Worm (Caenorhabditis elegans) whole organism, late embryonic: ENCODE data around the gene prx-19.

ENCODE experiments used
- F13H6.1 ChIP-seq: sonication (generic microtip); optimal IDR thresholded peaks from 2 replicates; lab custom pipeline; 2016; ENCODE audit warnings: missing genetic modification characterization, missing compliant biosample characterization
- K09A11.1 ChIP-seq: sonication (generic microtip); optimal IDR thresholded peaks from 2 replicates; lab custom pipeline; 2017; ENCODE audit warnings: antibody characterized with exemption, mild to moderate bottlenecking, missing genetic modification characterization, missing compliant biosample characterization; ENCODE audit not compliant: insufficient read depth
- ahr-1 ChIP-seq: sonication (generic microtip); optimal IDR thresholded peaks from 2 replicates; lab custom pipeline; 2016; ENCODE audit warnings: missing genetic modification characterization, missing compliant biosample characterization
- ama-1 ChIP-seq: fragments of 150-350 bp; optimal IDR thresholded peaks from 2 replicates; lab custom pipeline; 2014
- ceh-14 ChIP-seq: sonication (generic microtip); optimal IDR thresholded peaks from 2 replicates; lab custom pipeline; 2016; ENCODE audit warnings: missing genotype, missing genetic modification characterization, missing compliant biosample characterization
- ceh-18 ChIP-seq: sonication (generic microtip); optimal IDR thresholded peaks from 2 replicates; lab custom pipeline; 2016; ENCODE audit warnings: missing genetic modification characterization, missing compliant biosample characterization
- ceh-19 ChIP-seq: fragments of 200-800 bp; sonication (Bioruptor generic); optimal IDR thresholded peaks from 2 replicates; lab custom pipeline; 2018; ENCODE audit warnings: mild to moderate bottlenecking, missing genetic modification characterization, missing compliant biosample characterization
- ceh-2 ChIP-seq: sonication (generic microtip); optimal IDR thresholded peaks from 2 replicates; lab custom pipeline; 2016; ENCODE audit warnings: missing genotype, missing genetic modification characterization, missing compliant biosample characterization
- ceh-24 ChIP-seq: sonication (generic microtip); optimal IDR thresholded peaks from 2 replicates; lab custom pipeline; 2016; ENCODE audit warnings: mild to moderate bottlenecking, missing genetic modification characterization, missing compliant biosample characterization
- ceh-30 ChIP-seq: fragments of 150-350 bp; optimal IDR thresholded peaks from 2 replicates; lab custom pipeline; 2014; ENCODE audit warnings: missing biosample characterization, missing genetic modification characterization
- ceh-45 ChIP-seq: fragments of 200-800 bp; sonication (Bioruptor generic); IDR thresholded peaks from 2 replicates; pipeline ENCODE4 v1.3.6; 2022; ENCODE audit warnings: missing genetic modification reagents, missing genetic modification characterization, missing compliant biosample characterization
- ceh-48 ChIP-seq: sonication (generic microtip); optimal IDR thresholded peaks from 2 replicates; lab custom pipeline; 2016; ENCODE audit warnings: missing genetic modification characterization, inconsistent platforms, missing compliant biosample characterization
- ceh-6 ChIP-seq: fragments of 200-800 bp; sonication (Bioruptor generic); optimal IDR thresholded peaks from 2 replicates; lab custom pipeline; 2018; ENCODE audit warnings: mild to moderate bottlenecking, missing genetic modification characterization, missing compliant biosample characterization
- ceh-9 ChIP-seq: sonication (generic microtip); optimal IDR thresholded peaks from 2 replicates; lab custom pipeline; 2016; ENCODE audit warnings: mild to moderate bottlenecking, missing genetic modification characterization, inconsistent platforms, missing compliant biosample characterization
- che-1 ChIP-seq: sonication (generic microtip); optimal IDR thresholded peaks from 2 replicates; lab custom pipeline; 2016; ENCODE audit warnings: mild to moderate bottlenecking, missing genetic modification characterization, missing compliant biosample characterization
- dve-1 ChIP-seq: sonication (generic microtip); optimal IDR thresholded peaks from 2 replicates; lab custom pipeline; 2017; ENCODE audit warnings: antibody characterized with exemption, mild to moderate bottlenecking, missing genetic modification characterization, missing compliant biosample characterization
- elt-2 ChIP-seq: sonication (generic microtip); optimal IDR thresholded peaks from 2 replicates; lab custom pipeline; 2016; ENCODE audit warnings: missing genetic modification reagents, missing genetic modification characterization, missing compliant biosample characterization
- elt-4 ChIP-seq: sonication (generic microtip); optimal IDR thresholded peaks from 2 replicates; lab custom pipeline; 2016; ENCODE audit warnings: missing genetic modification characterization, missing compliant biosample characterization
- ets-4 ChIP-seq: sonication (generic microtip); optimal IDR thresholded peaks from 2 replicates; lab custom pipeline; 2016; ENCODE audit warnings: missing genetic modification characterization, missing compliant biosample characterization
- eyg-1 ChIP-seq: sonication (generic microtip); optimal IDR thresholded peaks from 2 replicates; lab custom pipeline; 2016; ENCODE audit warnings: missing genotype, missing genetic modification characterization, missing compliant biosample characterization
- fax-1 ChIP-seq: sonication (generic microtip); optimal IDR thresholded peaks from 2 replicates; lab custom pipeline; 2016; ENCODE audit warnings: missing genotype, missing genetic modification characterization, missing compliant biosample characterization
- hlh-15 ChIP-seq: sonication (generic microtip); optimal IDR thresholded peaks from 2 replicates; lab custom pipeline; 2016; ENCODE audit warnings: missing genetic modification characterization, missing compliant biosample characterization
- hlh-30 ChIP-seq: sonication (generic microtip); optimal IDR thresholded peaks from 2 replicates; lab custom pipeline; 2017; ENCODE audit warnings: antibody characterized with exemption, missing genetic modification characterization, missing compliant biosample characterization; ENCODE audit not compliant: insufficient read depth
- hlh-8 ChIP-seq: sonication (generic microtip); optimal IDR thresholded peaks from 2 replicates; lab custom pipeline; 2016; ENCODE audit warnings: missing genotype, missing genetic modification characterization, missing compliant biosample characterization
- lim-6 ChIP-seq: sonication (generic microtip); optimal IDR thresholded peaks from 2 replicates; lab custom pipeline; 2016; ENCODE audit warnings: missing genetic modification characterization, missing compliant biosample characterization
- lin-11 ChIP-seq: fragments of 200-800 bp; sonication (Bioruptor generic); optimal IDR thresholded peaks from 2 replicates; lab custom pipeline; 2018; ENCODE audit warnings: mild to moderate bottlenecking, missing genetic modification characterization, missing compliant biosample characterization
- npax-4 ChIP-seq: sonication (generic microtip); optimal IDR thresholded peaks from 2 replicates; lab custom pipeline; 2016; ENCODE audit warnings: missing genetic modification characterization, missing compliant biosample characterization
- pag-3 ChIP-seq: sonication (generic microtip); optimal IDR thresholded peaks from 2 replicates; lab custom pipeline; 2016; ENCODE audit warnings: missing compliant biosample characterization, missing genetic modification characterization, borderline replicate concordance
- pat-9 ChIP-seq: fragments of 200-800 bp; sonication (Bioruptor generic); optimal IDR thresholded peaks from 2 replicates; lab custom pipeline; 2018; ENCODE audit warnings: mild to moderate bottlenecking, missing genetic modification characterization, moderate library complexity, missing compliant biosample characterization
- pha-2 ChIP-seq: sonication (generic microtip); optimal IDR thresholded peaks from 2 replicates; lab custom pipeline; 2017; ENCODE audit warnings: mild to moderate bottlenecking, missing genetic modification characterization, missing compliant biosample characterization
- pqm-1 ChIP-seq: sonication (generic microtip); optimal IDR thresholded peaks from 2 replicates; lab custom pipeline; 2016; ENCODE audit warnings: missing genetic modification characterization, missing compliant biosample characterization
- pros-1 ChIP-seq: fragments of 150-350 bp; optimal IDR thresholded peaks from 2 replicates; lab custom pipeline; 2014; ENCODE audit warnings: missing biosample characterization, missing genetic modification reagents, missing genetic modification characterization
- rnt-1 ChIP-seq: sonication (generic microtip); optimal IDR thresholded peaks from 2 replicates; lab custom pipeline; 2016; ENCODE audit warnings: missing genetic modification characterization, missing compliant biosample characterization
- sox-2 ChIP-seq: fragments of 200-800 bp; sonication (Bioruptor generic); IDR thresholded peaks from 2 replicates; pipeline ENCODE4 v1.3.6; 2022; ENCODE audit warnings: missing genetic modification reagents, missing genetic modification characterization, missing compliant biosample characterization
- sox-4 ChIP-seq: sonication (generic microtip); optimal IDR thresholded peaks from 2 replicates; lab custom pipeline; 2017; ENCODE audit warnings: mild to moderate bottlenecking, missing genetic modification characterization, inconsistent platforms, missing compliant biosample characterization
- syd-9 ChIP-seq: sonication (generic microtip); optimal IDR thresholded peaks from 2 replicates; lab custom pipeline; 2016; ENCODE audit warnings: mild to moderate bottlenecking, missing genetic modification characterization, moderate library complexity, missing compliant biosample characterization
- tbx-2 ChIP-seq: sonication (generic microtip); optimal IDR thresholded peaks from 2 replicates; lab custom pipeline; 2016; ENCODE audit warnings: missing genetic modification characterization, missing compliant biosample characterization
- tbx-7 ChIP-seq: sonication (generic microtip); optimal IDR thresholded peaks from 2 replicates; lab custom pipeline; 2016; ENCODE audit warnings: missing genotype, missing genetic modification characterization, missing compliant biosample characterization
- ttx-3 ChIP-seq: sonication (generic microtip); optimal IDR thresholded peaks from 2 replicates; lab custom pipeline; 2016; ENCODE audit warnings: missing genetic modification reagents, missing genetic modification characterization, missing compliant biosample characterization
- unc-3 ChIP-seq, 2 experiments: fragments of 200-800 bp in 1 of 2; sonication (Bioruptor generic) in 1 of 2; sonication (generic microtip) in 1 of 2; conservative IDR thresholded peaks in 1 of 2; optimal IDR thresholded peaks in 1 of 2; 2 replicates each; pipeline versions ENCODE4 v1.3.6 to Lab custom; 2016 to 2022; ENCODE audit warnings: missing compliant biosample characterization in 2 of 2, missing genetic modification characterization in 2 of 2, missing genetic modification reagents in 1 of 2
- unc-86 ChIP-seq: sonication (generic microtip); optimal IDR thresholded peaks from 2 replicates; lab custom pipeline; 2016; ENCODE audit warnings: missing genetic modification characterization, missing compliant biosample characterization
- zip-5 ChIP-seq: sonication (generic microtip); optimal IDR thresholded peaks from 2 replicates; lab custom pipeline; 2016; ENCODE audit warnings: missing genetic modification characterization, missing compliant biosample characterization
- ztf-16 ChIP-seq: sonication (generic microtip); optimal IDR thresholded peaks from 2 replicates; lab custom pipeline; 2017; ENCODE audit warnings: missing genetic modification characterization, missing compliant biosample characterization

The prx-19 gene

DNA sequence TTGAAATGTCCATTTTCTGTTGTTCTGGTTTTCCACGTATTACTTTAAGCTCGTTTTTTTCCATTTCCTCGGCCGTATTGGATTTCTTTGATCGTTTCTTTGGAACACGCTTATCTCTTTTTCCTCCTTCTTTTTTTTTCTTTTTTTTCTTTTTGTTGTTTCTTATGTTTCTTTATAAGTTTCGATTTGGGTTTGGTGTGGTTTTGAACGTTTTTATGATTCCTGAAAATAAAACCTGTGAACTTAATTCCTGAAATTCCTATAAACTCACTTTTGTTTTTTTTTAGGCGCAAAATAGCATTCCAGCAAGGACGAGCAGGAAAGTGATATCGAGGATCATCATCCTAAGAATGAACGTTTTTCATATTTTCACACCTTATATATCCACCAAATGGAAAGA lies 37.9 kb downstream of the prx-19 start, which contains the start of gene K02D10.2:
Gene K02D10.2, minus strand, starts transcription at position 101 of the 400 bp plus-strand sequence.
- TF ChIP-seq pqm-1 (tag; lab: Kevin White, UChicago) (no peak), unc-86 (no peak), lim-6 (tag; lab: Kevin White, UChicago) (no peak), dve-1 (tag; lab: Kevin White, UChicago) (no peak), rnt-1 (no peak), pha-2 (tag; lab: Kevin White, UChicago) (no peak), ceh-6 (no peak)
- TF ChIP-seq, all 69 proteins: peak for 0

DNA sequence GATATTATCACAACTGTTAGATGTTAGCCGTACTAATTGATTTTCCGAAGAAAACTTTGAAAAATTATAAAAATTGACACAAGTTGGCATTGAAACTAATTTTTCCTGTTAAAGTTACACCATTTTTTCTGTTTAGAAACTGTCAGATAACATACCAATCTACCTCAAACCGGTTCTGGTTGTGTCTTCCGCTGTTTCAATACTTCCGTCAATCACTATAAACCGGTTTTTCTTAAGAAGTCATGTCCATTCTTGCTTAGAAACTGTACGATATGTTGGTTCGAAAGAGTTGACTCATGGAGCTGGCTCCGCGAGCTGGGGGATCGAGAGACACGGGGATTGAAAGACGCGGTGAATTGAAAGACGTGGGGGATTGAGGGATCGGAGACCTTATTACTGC lies 38.9 kb downstream of the prx-19 start:
- TF ChIP-seq npax-4: no peak
- no peak for TF ChIP-seq ceh-45 (GFP tag; lab: Robert Waterston, UW)
- TF ChIP-seq ttx-3 (tag; lab: Kevin White, UChicago): no peak
- no peak for TF ChIP-seq lim-6 (tag; lab: Kevin White, UChicago)
- no peak for TF ChIP-seq hlh-30
- no peak for TF ChIP-seq pat-9 (tag; lab: Kevin White, UChicago)
- TF ChIP-seq ets-4 (tag; lab: Kevin White, UChicago): no peak
- TF ChIP-seq eyg-1 (tag; lab: Kevin White, UChicago): no peak
- no peak for TF ChIP-seq unc-3 (GFP tag; conservative IDR thresholded peaks at IDR 0.05; lab: Robert Waterston, UW)
- no peak for TF ChIP-seq unc-3 (tag; optimal IDR thresholded peaks at IDR 0.05; lab: Kevin White, UChicago)
- TF ChIP-seq unc-86: no peak
- no peak for TF ChIP-seq ceh-2 (tag; lab: Kevin White, UChicago)
- no peak for TF ChIP-seq hlh-15 (tag; lab: Kevin White, UChicago)
- no peak for TF ChIP-seq ahr-1 (tag; lab: Kevin White, UChicago)
- no peak for TF ChIP-seq tbx-7 (tag; lab: Kevin White, UChicago)
- TF ChIP-seq fax-1 (tag; lab: Kevin White, UChicago): no peak
- TF ChIP-seq ceh-48 (tag; lab: Kevin White, UChicago): no peak
- no peak for TF ChIP-seq ceh-24 (tag; lab: Kevin White, UChicago)

DNA sequence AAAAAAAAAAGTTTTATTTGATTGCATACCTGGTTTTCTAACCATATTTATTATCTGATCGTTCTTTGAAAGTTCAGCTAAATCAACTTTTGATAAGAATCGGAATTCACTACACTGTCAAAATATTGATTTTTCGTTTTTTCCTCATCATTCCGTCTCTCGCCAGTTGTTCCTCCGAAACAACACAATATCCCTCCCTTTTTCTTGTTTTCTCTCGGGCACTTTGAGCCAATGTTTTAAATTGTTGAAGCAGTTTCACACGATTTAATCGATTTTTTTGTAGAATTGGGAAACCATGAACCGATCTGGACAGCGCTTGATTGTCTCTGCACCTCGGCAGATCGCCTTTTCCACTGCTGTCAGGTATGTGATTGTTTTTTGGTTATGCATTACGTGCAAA lies 39.8 kb downstream of the prx-19 start, which contains the start of gene K02D10.1:
Gene K02D10.1, plus strand, starts transcription at position 284 of the 400 bp plus-strand sequence.
- TF ChIP-seq ahr-1 (tag; lab: Kevin White, UChicago) (no peak), che-1 (tag; lab: Kevin White, UChicago) (no peak), tbx-7 (tag; lab: Kevin White, UChicago) (no peak), hlh-30 (no peak), elt-4 (tag; lab: Kevin White, UChicago) (no peak), dve-1 (tag; lab: Kevin White, UChicago) (no peak)
- TF ChIP-seq, all 69 proteins: peak for 0

ce11 chrIII:8767889-8768361 lies 41.2 kb downstream of the prx-19 start, which contains the start of gene mtss-1:
TSS of gene mtss-1 (plus strand) at chrIII:8768311.
- TF ChIP-seq sox-4 (peak; percentile 81), tbx-2 (tag; lab: Kevin White, UChicago) (peak; percentile 72), F13H6.1 (tag; lab: Kevin White, UChicago) (peak; percentile 57), npax-4 (peak; percentile 67), lim-6 (tag; lab: Kevin White, UChicago) (peak; percentile 2), lin-11 (tag; lab: Kevin White, UChicago) (peak; percentile 62), ceh-2 (tag; lab: Kevin White, UChicago) (peak; percentile 75), pros-1 (tag; lab: Kevin White, UChicago) (no peak), hlh-8 (tag; lab: Kevin White, UChicago) (peak; percentile 59), pag-3 (tag; lab: Kevin White, UChicago) (no peak), ceh-9 (no peak), ceh-24 (tag; lab: Kevin White, UChicago) (peak; percentile 56), elt-2 (tag; lab: Kevin White, UChicago) (peak; percentile 92), hlh-30 (no peak), K09A11.1 (peak; percentile 77), eyg-1 (tag; lab: Kevin White, UChicago) (peak; percentile 64), rnt-1 (peak; percentile 63), ets-4 (tag; lab: Kevin White, UChicago) (peak; percentile 1), sox-2 (GFP tag; lab: Robert Waterston, UW) (peak; percentile 17; the same call in 1 of the 2 replicates), fax-1 (tag; lab: Kevin White, UChicago) (peak; percentile 85), pat-9 (tag; lab: Kevin White, UChicago) (peak; percentile 59), ceh-18 (peak; percentile 24), che-1 (tag; lab: Kevin White, UChicago) (peak; percentile 78), zip-5 (tag; lab: Kevin White, UChicago) (peak; percentile 66), ama-1 (lab: Kevin White, UChicago) (no peak), ztf-16 (tag; lab: Kevin White, UChicago) (peak; percentile 79), hlh-15 (tag; lab: Kevin White, UChicago) (peak; percentile 59), ceh-30 (tag; lab: Kevin White, UChicago) (no peak), syd-9 (tag; lab: Kevin White, UChicago) (peak; percentile 70), ceh-14 (tag; lab: Kevin White, UChicago) (peak; percentile 85), ceh-19 (GFP tag; lab: Kevin White, UChicago) (peak; percentile 77)
